Worm (Caenorhabditis elegans) whole organism, L1 larva: ENCODE data around the gene F16H6.10.

Source experiments
- ama-1 ChIP-seq: fragments of 150-350 bp; optimal IDR thresholded peaks from 2 replicates; lab custom pipeline; 2014
- fkh-8 ChIP-seq: sonication (generic microtip); optimal IDR thresholded peaks from 2 replicates; lab custom pipeline; 2016; ENCODE audit warnings: mild to moderate bottlenecking, missing genetic modification characterization, missing compliant biosample characterization
- lin-35 ChIP-seq, 2 experiments: fragments of 150-350 bp; optimal IDR thresholded peaks; 2 replicates each; lab custom pipeline; 2014; ENCODE audit warnings: missing biosample characterization in 2 of 2, missing genetic modification characterization in 2 of 2, missing genetic modification reagents in 2 of 2
- lin-39 ChIP-seq: fragments of 150-350 bp; optimal IDR thresholded peaks from 2 replicates; lab custom pipeline; 2014; ENCODE audit warnings: missing biosample characterization, missing genetic modification reagents, missing genetic modification characterization
- lsy-2 ChIP-seq, 2 experiments: fragments of 150-350 bp; optimal IDR thresholded peaks; 2 replicates each; lab custom pipeline; 2014; ENCODE audit warnings: missing biosample characterization in 2 of 2, missing genetic modification characterization in 2 of 2
- mep-1 ChIP-seq: fragments of 150-350 bp; optimal IDR thresholded peaks from 2 replicates; lab custom pipeline; 2014; ENCODE audit warnings: missing biosample characterization, missing genetic modification characterization
- nhr-12 ChIP-seq: sonication (generic microtip); optimal IDR thresholded peaks from 2 replicates; lab custom pipeline; 2017; ENCODE audit warnings: missing biosample characterization, missing genetic modification characterization
- nhr-90 ChIP-seq: sonication (generic microtip); optimal IDR thresholded peaks from 2 replicates; lab custom pipeline; 2016; ENCODE audit warnings: mild to moderate bottlenecking, missing genetic modification characterization, missing compliant biosample characterization; ENCODE audit not compliant: poor library complexity
- pag-3 ChIP-seq: sonication (generic microtip); optimal IDR thresholded peaks from 2 replicates; lab custom pipeline; 2017; ENCODE audit warnings: missing genetic modification characterization, mild to moderate bottlenecking, missing compliant biosample characterization, antibody characterized with exemption, borderline replicate concordance; ENCODE audit not compliant: insufficient read depth
- pax-3 ChIP-seq: fragments of 200-800 bp; sonication (Bioruptor generic); optimal IDR thresholded peaks from 2 replicates; lab custom pipeline; 2018; ENCODE audit warnings: mild to moderate bottlenecking, missing genetic modification characterization, moderate library complexity, missing compliant biosample characterization
- sptf-1 ChIP-seq: fragments of 150-350 bp; optimal IDR thresholded peaks from 2 replicates; lab custom pipeline; 2014; ENCODE audit warnings: missing biosample characterization, missing genetic modification characterization
- zag-1 ChIP-seq: fragments of 150-350 bp; optimal IDR thresholded peaks from 2 replicates; lab custom pipeline; 2014; ENCODE audit warnings: missing biosample characterization, missing genetic modification characterization
- zip-4 ChIP-seq: fragments of 200-800 bp; sonication (Bioruptor generic); optimal IDR thresholded peaks from 2 replicates; lab custom pipeline; 2018; ENCODE audit warnings: mild to moderate bottlenecking, missing genetic modification characterization, moderate library complexity, missing compliant biosample characterization
- ztf-4 ChIP-seq: fragments of 150-350 bp; optimal IDR thresholded peaks from 2 replicates; lab custom pipeline; 2014; ENCODE audit warnings: missing biosample characterization, missing genetic modification characterization

DNA sequence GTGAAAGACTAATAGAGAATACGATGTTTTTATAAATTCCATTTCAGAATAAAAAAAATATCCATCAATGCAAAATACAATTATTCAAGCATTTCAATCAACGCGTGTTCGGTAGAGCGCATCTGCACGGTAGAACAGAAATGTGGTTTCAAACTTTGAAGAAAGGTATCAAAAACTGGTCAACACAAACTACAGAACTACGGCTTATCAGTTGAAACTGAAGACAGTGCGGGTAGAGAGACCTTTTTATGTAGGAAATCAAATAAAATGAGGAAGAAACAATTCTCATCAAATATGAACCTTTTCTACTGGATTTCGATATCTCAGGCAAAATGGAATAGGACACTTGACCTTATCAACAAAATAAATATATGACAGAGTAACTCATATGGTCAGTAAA, 20.2 kb upstream of the F16H6.10 start:
- TF ChIP-seq pax-3 (tag; lab: Kevin White, UChicago) (no peak), zag-1 (no peak), ama-1 (lab: Kevin White, UChicago) (no peak), nhr-12 (tag; lab: Kevin White, UChicago) (no peak), lin-35 (GFP tag; optimal IDR thresholded peaks at IDR 0.05; lab: Kevin White, UChicago) (no peak), lsy-2 (tag; optimal IDR thresholded peaks at IDR 0.05; lab: Kevin White, UChicago) (no peak), pag-3 (tag; lab: Kevin White, UChicago) (no peak), fkh-8 (tag; lab: Kevin White, UChicago) (no peak), sptf-1 (no peak), ztf-4 (no peak), mep-1 (tag; lab: Kevin White, UChicago) (no peak), zip-4 (GFP tag; lab: Kevin White, UChicago) (no peak), lin-39 (tag; lab: Kevin White, UChicago) (no peak), nhr-90 (tag; lab: Kevin White, UChicago) (no peak)
